Fruit fly (Drosophila melanogaster): ENCODE data around the gene cmpy.

The cmpy gene

dm6 chr3L:20694584-20694983, 24.4 kb downstream of the cmpy start:
- no peak for TF ChIP-seq Hnf4 (GFP tag; optimal IDR thresholded peaks at IDR 0.05)
- TF ChIP-seq Dfd (GFP tag; optimal IDR thresholded peaks at IDR 0.05): no peak
- no peak for TF ChIP-seq br (GFP tag; optimal IDR thresholded peaks at IDR 0.05)
- TF ChIP-seq dsf (GFP tag; optimal IDR thresholded peaks at IDR 0.05; ENCODE audit: borderline replicate concordance): no peak
- TF ChIP-seq Dif (GFP tag; optimal IDR thresholded peaks at IDR 0.05; ENCODE audit: partially characterized antibody): no peak
- no peak for TF ChIP-seq HLH106 (tag; optimal IDR thresholded peaks at IDR 0.05)
- TF ChIP-seq dl (GFP tag; optimal IDR thresholded peaks at IDR 0.05; ENCODE audit: insufficient read depth in 1 of 2, partially characterized antibody in 2 of 2): no peak
- no peak for TF ChIP-seq CG9705 (GFP tag; optimal IDR thresholded peaks at IDR 0.05)
- TF ChIP-seq ey (GFP tag; optimal IDR thresholded peaks at IDR 0.05): no peak
- TF ChIP-seq Vsx2 (GFP tag; optimal IDR thresholded peaks at IDR 0.05; ENCODE audit: partially characterized antibody): no peak
- TF ChIP-seq fru (GFP tag; optimal IDR thresholded peaks at IDR 0.05): no peak
- no peak for TF ChIP-seq Jra (GFP tag; optimal IDR thresholded peaks at IDR 0.05)

- no peak for TF ChIP-seq sage (GFP tag; optimal IDR thresholded peaks at IDR 0.05)
- no peak for TF ChIP-seq dsf (GFP tag; optimal IDR thresholded peaks at IDR 0.05; ENCODE audit: borderline replicate concordance)
- no peak for TF ChIP-seq CG32264 (GFP tag; optimal IDR thresholded peaks at IDR 0.05)
These were observed 26.5 kb downstream of the cmpy start for dm6 chr3L:20692516-20692915.

- TF ChIP-seq h (GFP tag; optimal IDR thresholded peaks at IDR 0.05) (no peak), rgr (GFP tag; optimal IDR thresholded peaks at IDR 0.05) (no peak), dl (GFP tag; optimal IDR thresholded peaks at IDR 0.05; ENCODE audit: insufficient read depth in 1 of 2, partially characterized antibody in 2 of 2) (no peak), Abd-B (GFP tag; optimal IDR thresholded peaks at IDR 0.05) (no peak), Hr83 (GFP tag; optimal IDR thresholded peaks at IDR 0.05; ENCODE audit: poor library complexity, severe bottlenecking) (no peak), sage (GFP tag; optimal IDR thresholded peaks at IDR 0.05) (no peak), CrebA (GFP tag; optimal IDR thresholded peaks at IDR 0.05; ENCODE audit: borderline replicate concordance) (no peak), Hr78 (GFP tag; optimal IDR thresholded peaks at IDR 0.05) (no peak), OdsH (GFP tag; optimal IDR thresholded peaks at IDR 0.05) (no peak), fru (GFP tag; optimal IDR thresholded peaks at IDR 0.05) (no peak), CG32264 (GFP tag; optimal IDR thresholded peaks at IDR 0.05) (no peak), Sp1 (GFP tag; optimal IDR thresholded peaks at IDR 0.05) (no peak), usp (GFP tag; optimal IDR thresholded peaks at IDR 0.05) (no peak), dsf (GFP tag; optimal IDR thresholded peaks at IDR 0.05; ENCODE audit: borderline replicate concordance) (no peak), br (GFP tag; optimal IDR thresholded peaks at IDR 0.05) (no peak), dmrt93B (GFP tag; optimal IDR thresholded peaks at IDR 0.05) (no peak), sv (GFP tag; optimal IDR thresholded peaks at IDR 0.05) (no peak), HLH106 (tag; optimal IDR thresholded peaks at IDR 0.05) (no peak)
These were observed 27.9 kb downstream of the cmpy start for dm6 chr3L:20690857-20691645.

dm6 chr3L:20690074-20690473, 28.9 kb downstream of the cmpy start:
- TF ChIP-seq Hr83 (GFP tag; optimal IDR thresholded peaks at IDR 0.05; ENCODE audit: poor library complexity, severe bottlenecking) (no peak), Dif (GFP tag; optimal IDR thresholded peaks at IDR 0.05; ENCODE audit: partially characterized antibody) (no peak), usp (GFP tag; optimal IDR thresholded peaks at IDR 0.05) (no peak), fru (GFP tag; optimal IDR thresholded peaks at IDR 0.05) (no peak), CG32264 (GFP tag; optimal IDR thresholded peaks at IDR 0.05) (no peak), sv (GFP tag; optimal IDR thresholded peaks at IDR 0.05) (no peak), br (GFP tag; optimal IDR thresholded peaks at IDR 0.05) (no peak), woc (GFP tag; optimal IDR thresholded peaks at IDR 0.05) (no peak), ey (GFP tag; optimal IDR thresholded peaks at IDR 0.05) (no peak), Mio (GFP tag; optimal IDR thresholded peaks at IDR 0.05) (no peak), Dfd (GFP tag; optimal IDR thresholded peaks at IDR 0.05) (no peak), Rel (GFP tag; optimal IDR thresholded peaks at IDR 0.05) (no peak), Rel (tag; optimal IDR thresholded peaks at IDR 0.05) (no peak), HLH106 (tag; optimal IDR thresholded peaks at IDR 0.05) (no peak), rgr (GFP tag; optimal IDR thresholded peaks at IDR 0.05) (no peak), dmrt93B (GFP tag; optimal IDR thresholded peaks at IDR 0.05) (no peak), foxo (GFP tag; optimal IDR thresholded peaks at IDR 0.05) (no peak), tai (GFP tag; optimal IDR thresholded peaks at IDR 0.05) (no peak), h (GFP tag; optimal IDR thresholded peaks at IDR 0.05) (no peak), CrebA (GFP tag; optimal IDR thresholded peaks at IDR 0.05; ENCODE audit: borderline replicate concordance) (no peak), Hr78 (GFP tag; optimal IDR thresholded peaks at IDR 0.05) (no peak)
